Worm (Caenorhabditis elegans): ENCODE data around the gene C44C1.1.

- TF ChIP-seq cog-1 (tag; optimal IDR thresholded peaks at IDR 0.05) (no peak), ztf-23 (GFP tag; IDR thresholded peaks at IDR 0.05) (no peak), ztf-29 (GFP tag; IDR thresholded peaks at IDR 0.05) (no peak), ref-1 (GFP tag; conservative IDR thresholded peaks at IDR 0.05) (no peak), flt-1 (GFP tag; IDR thresholded peaks at IDR 0.05) (no peak)
Observed at ce11 chrX:932874-933273, 47.7 kb upstream of the C44C1.1 start.

Data from whole organism, midembryonic.